Fruit fly (Drosophila melanogaster) whole organism, embryonic: ENCODE data around the gene Helz.

Source experiments
- Abd-B ChIP-seq: fragments of 200-800 bp; sonication (Bioruptor generic); optimal IDR thresholded peaks from 2 replicates; lab custom pipeline; 2018; ENCODE audit warnings: missing biosample characterization, mild to moderate bottlenecking, missing genetic modification characterization, moderate library complexity
- CG13287 ChIP-seq: fragments of 200-800 bp; sonication (Bioruptor generic); IDR thresholded peaks from 2 replicates; pipeline ENCODE4 v1.3.6; 2022; ENCODE audit warnings: missing biosample characterization, missing genetic modification characterization; ENCODE audit not compliant: partially characterized antibody
- CG13296 ChIP-seq: fragments of 200-800 bp; sonication (Bioruptor generic); optimal IDR thresholded peaks from 3 replicates; lab custom pipeline; 2018; ENCODE audit warnings: missing biosample characterization, mild to moderate bottlenecking, missing genetic modification characterization
- CG14710 ChIP-seq: fragments of 200-800 bp; sonication (Bioruptor generic); optimal IDR thresholded peaks from 3 replicates; lab custom pipeline; 2019; ENCODE audit warnings: missing biosample characterization, mild to moderate bottlenecking, missing genetic modification characterization, moderate library complexity
- CG15696 ChIP-seq: fragments of 200-800 bp; sonication (Bioruptor generic); optimal IDR thresholded peaks from 2 replicates; lab custom pipeline; 2019; ENCODE audit warnings: missing biosample characterization, mild to moderate bottlenecking, missing genetic modification characterization, moderate library complexity
- CG16779 ChIP-seq: fragments of 200-800 bp; sonication (Bioruptor generic); IDR thresholded peaks from 2 replicates; pipeline ENCODE4 v1.3.6; 2022; ENCODE audit warnings: missing biosample characterization, missing genetic modification characterization
- CG16813 ChIP-seq: fragments of 200-800 bp; sonication (Bioruptor generic); IDR thresholded peaks from 3 replicates; pipeline ENCODE4 v1.3.6; 2022; ENCODE audit warnings: missing biosample characterization, missing genetic modification characterization; ENCODE audit not compliant: partially characterized antibody
- CG17186 ChIP-seq: fragments of 200-800 bp; sonication (Bioruptor generic); optimal IDR thresholded peaks from 3 replicates; lab custom pipeline; 2017; ENCODE audit warnings: missing biosample characterization, missing genetic modification reagents, missing genetic modification characterization
- CG17361 ChIP-seq: fragments of 200-800 bp; sonication (Bioruptor generic); IDR thresholded peaks from 3 replicates; pipeline ENCODE4 v1.3.6; 2022; ENCODE audit warnings: missing biosample characterization, missing genetic modification characterization
- CG17612 ChIP-seq: fragments of 200-800 bp; sonication (Bioruptor generic); IDR thresholded peaks from 2 replicates; pipeline ENCODE4 v1.3.6; 2022; ENCODE audit warnings: missing biosample characterization, missing genetic modification characterization
- CG17802 ChIP-seq: fragments of 200-800 bp; sonication (Bioruptor generic); optimal IDR thresholded peaks from 2 replicates; lab custom pipeline; 2018; ENCODE audit warnings: missing biosample characterization, mild to moderate bottlenecking, missing genetic modification characterization, moderate library complexity
- CG2199 ChIP-seq: fragments of 200-800 bp; sonication (Bioruptor generic); IDR thresholded peaks from 3 replicates; pipeline ENCODE4 v1.3.6; 2022; ENCODE audit warnings: missing biosample characterization, missing genetic modification characterization
- CG31224 ChIP-seq: fragments of 200-800 bp; sonication (Bioruptor generic); IDR thresholded peaks from 2 replicates; pipeline ENCODE4 v1.3.6; 2022; ENCODE audit warnings: missing biosample characterization, missing genetic modification characterization
- CG33213 ChIP-seq: fragments of 200-800 bp; sonication (Bioruptor generic); optimal IDR thresholded peaks from 3 replicates; lab custom pipeline; 2016; ENCODE audit warnings: missing biosample characterization, missing genetic modification characterization
- CG34422 ChIP-seq: fragments of 200-800 bp; sonication (Bioruptor generic); IDR thresholded peaks from 3 replicates; pipeline ENCODE4 v1.3.6; 2022; ENCODE audit warnings: missing biosample characterization, missing genetic modification characterization
- CG4282 ChIP-seq: fragments of 200-800 bp; sonication (Bioruptor generic); optimal IDR thresholded peaks from 2 replicates; lab custom pipeline; 2016; ENCODE audit warnings: missing biosample characterization, missing genetic modification characterization
- CG43689 ChIP-seq: fragments of 200-800 bp; sonication (Bioruptor generic); IDR thresholded peaks from 2 replicates; pipeline ENCODE4 v1.3.6; 2022; ENCODE audit warnings: missing biosample characterization, missing genetic modification characterization
- CG4820 ChIP-seq: fragments of 200-800 bp; sonication (Bioruptor generic); optimal IDR thresholded peaks from 3 replicates; lab custom pipeline; 2016; ENCODE audit warnings: missing biosample characterization, missing genetic modification characterization
- CG7372 ChIP-seq: fragments of 200-800 bp; sonication (Bioruptor generic); IDR thresholded peaks from 2 replicates; pipeline ENCODE4 v1.3.6; 2022; ENCODE audit warnings: missing biosample characterization, missing genetic modification characterization
- CG8281 ChIP-seq: fragments of 200-800 bp; sonication (Bioruptor generic); optimal IDR thresholded peaks from 2 replicates; lab custom pipeline; 2018; ENCODE audit warnings: missing biosample characterization, mild to moderate bottlenecking, missing genetic modification characterization, moderate library complexity
- CkIIα-i1 ChIP-seq: fragments of 200-800 bp; sonication (Bioruptor generic); IDR thresholded peaks from 2 replicates; pipeline ENCODE4 v1.3.6; 2022; ENCODE audit warnings: missing biosample characterization, missing genetic modification characterization
- Dad ChIP-seq: fragments of 200-800 bp; sonication (Bioruptor generic); optimal IDR thresholded peaks from 3 replicates; lab custom pipeline; 2016; ENCODE audit warnings: missing biosample characterization, missing genetic modification characterization
- Drgx ChIP-seq: fragments of 200-800 bp; sonication (Bioruptor generic); IDR thresholded peaks from 2 replicates; pipeline ENCODE4 v1.3.6; 2022; ENCODE audit warnings: missing biosample characterization, missing genetic modification characterization
- Fer3 ChIP-seq: fragments of 200-800 bp; sonication (Bioruptor generic); optimal IDR thresholded peaks from 2 replicates; lab custom pipeline; 2018; ENCODE audit warnings: missing biosample characterization, mild to moderate bottlenecking, missing genetic modification characterization, moderate library complexity
- H15 ChIP-seq: fragments of 200-800 bp; sonication (Bioruptor generic); IDR thresholded peaks from 3 replicates; pipeline ENCODE4 v1.3.6; 2022; ENCODE audit warnings: missing biosample characterization, missing genetic modification characterization
- Jarid2 ChIP-seq: fragments of 200-800 bp; sonication (Bioruptor generic); optimal IDR thresholded peaks from 3 replicates; lab custom pipeline; 2017; ENCODE audit warnings: mild to moderate bottlenecking, missing biosample characterization, missing genetic modification reagents, missing genetic modification characterization
- Max ChIP-seq: fragments of 200-800 bp; sonication (Bioruptor generic); optimal IDR thresholded peaks from 2 replicates; lab custom pipeline; 2016; ENCODE audit warnings: missing biosample characterization, mild to moderate bottlenecking, missing genetic modification characterization
- Mes4 ChIP-seq: fragments of 200-800 bp; sonication (Bioruptor generic); optimal IDR thresholded peaks from 2 replicates; lab custom pipeline; 2016; ENCODE audit warnings: missing biosample characterization, missing genetic modification characterization
- Ptx1 ChIP-seq: fragments of 200-800 bp; sonication (Bioruptor generic); IDR thresholded peaks from 2 replicates; pipeline ENCODE4 v1.3.6; 2022; ENCODE audit warnings: missing biosample characterization, missing genetic modification characterization
- Sox100B ChIP-seq: fragments of 200-800 bp; sonication (Bioruptor generic); optimal IDR thresholded peaks from 3 replicates; lab custom pipeline; 2018; ENCODE audit warnings: missing biosample characterization, mild to moderate bottlenecking, missing genetic modification characterization
- Sry-β ChIP-seq: fragments of 200-800 bp; sonication (Bioruptor generic); optimal IDR thresholded peaks from 2 replicates; lab custom pipeline; 2018; ENCODE audit warnings: missing biosample characterization, mild to moderate bottlenecking, missing genetic modification characterization, moderate library complexity
- YL-1 ChIP-seq: fragments of 200-800 bp; sonication (Bioruptor generic); optimal IDR thresholded peaks from 3 replicates; lab custom pipeline; 2017; ENCODE audit warnings: missing biosample characterization, mild to moderate bottlenecking, missing genetic modification characterization
- bcd ChIP-seq: fragments of 200-800 bp; sonication (Bioruptor generic); optimal IDR thresholded peaks from 2 replicates; lab custom pipeline; 2017; ENCODE audit warnings: missing biosample characterization, mild to moderate bottlenecking, missing genetic modification characterization
- cato ChIP-seq: fragments of 200-800 bp; sonication (Bioruptor generic); optimal IDR thresholded peaks from 2 replicates; lab custom pipeline; 2016; ENCODE audit warnings: missing biosample characterization, missing genetic modification characterization, borderline replicate concordance
- cg ChIP-seq: fragments of 200-800 bp; sonication (Bioruptor generic); optimal IDR thresholded peaks from 3 replicates; lab custom pipeline; 2019; ENCODE audit warnings: missing biosample characterization, mild to moderate bottlenecking, missing genetic modification characterization, moderate library complexity
- chif ChIP-seq, 2 experiments: fragments of 200-800 bp; sonication (Bioruptor generic); optimal IDR thresholded peaks; 3 replicates each; lab custom pipeline; 2016; ENCODE audit warnings: missing biosample characterization in 2 of 2, missing genetic modification characterization in 2 of 2
- da ChIP-seq: fragments of 200-800 bp; sonication (Bioruptor generic); optimal IDR thresholded peaks from 2 replicates; lab custom pipeline; 2016; ENCODE audit warnings: missing biosample characterization, missing genetic modification characterization
- en ChIP-seq: fragments of 200-800 bp; sonication (Bioruptor generic); optimal IDR thresholded peaks from 2 replicates; lab custom pipeline; 2016; ENCODE audit warnings: missing biosample characterization, missing genetic modification characterization
- ewg ChIP-seq: fragments of 200-800 bp; sonication (Bioruptor generic); optimal IDR thresholded peaks from 3 replicates; lab custom pipeline; 2017; ENCODE audit warnings: mild to moderate bottlenecking, missing biosample characterization, missing genetic modification reagents, missing genetic modification characterization
- fd96Cb ChIP-seq: fragments of 200-800 bp; sonication (Bioruptor generic); optimal IDR thresholded peaks from 2 replicates; lab custom pipeline; 2018; ENCODE audit warnings: missing biosample characterization, mild to moderate bottlenecking, missing genetic modification characterization, moderate library complexity
- hb ChIP-seq: fragments of 200-800 bp; sonication (Bioruptor generic); IDR thresholded peaks from 3 replicates; pipeline ENCODE4 v1.3.6; 2022; ENCODE audit warnings: missing biosample characterization, missing genetic modification characterization; ENCODE audit not compliant: partially characterized antibody
- luna ChIP-seq: fragments of 200-800 bp; sonication (Bioruptor generic); optimal IDR thresholded peaks from 2 replicates; lab custom pipeline; 2016; ENCODE audit warnings: missing biosample characterization, missing genetic modification characterization
- pb ChIP-seq: fragments of 200-800 bp; sonication (Bioruptor generic); optimal IDR thresholded peaks from 3 replicates; lab custom pipeline; 2016; ENCODE audit warnings: missing biosample characterization, missing genetic modification characterization
- pho ChIP-seq: fragments of 200-800 bp; sonication (Bioruptor generic); optimal IDR thresholded peaks from 2 replicates; lab custom pipeline; 2016; ENCODE audit warnings: missing biosample characterization, missing genetic modification characterization
- sc ChIP-seq, 3 experiments: fragments of >200 bp in 2 of 3; fragments of 200-800 bp in 1 of 3; sonication (Bioruptor generic) in 1 of 3; optimal IDR thresholded peaks; 2 replicates in 2 of 3; 3 replicates in 1 of 3; lab custom pipeline; 2017; ENCODE audit warnings: mild to moderate bottlenecking in 1 of 3, missing biosample characterization in 1 of 3, missing genetic modification characterization in 1 of 3, missing genetic modification reagents in 1 of 3
- schlank ChIP-seq: fragments of 200-800 bp; sonication (Bioruptor generic); optimal IDR thresholded peaks from 2 replicates; lab custom pipeline; 2018; ENCODE audit warnings: missing biosample characterization, mild to moderate bottlenecking, missing genetic modification characterization
- vfl ChIP-seq: fragments of 200-800 bp; sonication (Bioruptor generic); optimal IDR thresholded peaks from 2 replicates; lab custom pipeline; 2016; ENCODE audit warnings: missing biosample characterization, missing genetic modification characterization
- zfh2 ChIP-seq: fragments of 200-800 bp; sonication (Bioruptor generic); optimal IDR thresholded peaks from 2 replicates; lab custom pipeline; 2016; ENCODE audit warnings: missing biosample characterization, missing genetic modification characterization

The Helz gene

DNA sequence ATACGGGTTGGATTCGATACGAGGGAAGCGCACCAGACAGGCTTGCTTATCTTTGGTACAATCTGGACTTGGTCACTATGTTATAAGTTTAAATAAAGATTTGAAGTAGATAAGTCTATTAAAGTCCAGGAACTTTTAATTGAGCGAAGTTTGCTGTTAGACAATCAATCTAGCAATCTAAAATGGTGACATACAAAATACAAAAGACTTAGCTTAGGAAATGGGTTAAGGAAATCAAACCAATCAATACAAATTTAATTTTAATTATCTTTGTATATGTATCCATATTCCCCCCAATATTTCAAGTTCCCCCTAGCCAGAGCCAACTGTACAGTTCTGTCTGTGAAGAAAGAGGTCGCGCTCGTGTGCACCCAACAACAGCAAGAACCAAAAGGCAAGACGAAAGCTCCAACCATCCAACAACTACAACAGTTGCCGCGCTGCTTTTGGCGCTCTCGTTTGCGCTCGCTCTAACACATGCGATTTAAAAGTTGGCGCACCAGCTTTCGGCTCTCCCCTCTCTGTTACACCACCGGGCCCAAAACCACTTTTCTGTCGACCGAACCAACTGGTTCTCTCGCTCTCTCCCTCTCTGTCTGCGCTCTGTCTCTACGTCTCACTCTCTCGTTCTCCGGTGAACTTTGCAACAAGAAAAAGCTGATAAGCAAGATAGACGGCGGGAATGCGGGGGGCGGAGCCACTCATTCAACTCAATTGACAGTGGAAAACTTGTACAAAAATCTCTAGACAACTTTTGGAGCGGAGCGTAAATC, 33.6 kb upstream of the Helz start (continued):
- TF ChIP-seq vfl (peak; percentile 76), cato (GFP tag; lab: Kevin White, UChicago) (peak; percentile 77), CG4820 (GFP tag; lab: Kevin White, UChicago) (peak; percentile 83), Sry-β (GFP tag; lab: Kevin White, UChicago) (no peak), CG4282 (GFP tag; lab: Kevin White, UChicago) (no peak), CG8281 (tag; lab: Kevin White, UChicago) (peak; percentile 76), CG17612 (no peak), CG17361 (GFP tag; lab: Robert Waterston, UW) (peak; percentile 97), cg (GFP tag; lab: Kevin White, UChicago) (peak; percentile 63), zfh2 (GFP tag; lab: Kevin White, UChicago) (peak; percentile 82), CG31224 (GFP tag; lab: Robert Waterston, UW) (peak; percentile 70), Jarid2 (GFP tag; lab: Kevin White, UChicago) (no peak), CG13296 (GFP tag; lab: Kevin White, UChicago) (peak; percentile 86), Drgx (GFP tag; lab: Robert Waterston, UW) (peak; percentile 84), CG17186 (GFP tag; lab: Kevin White, UChicago) (no peak), CG16813 (GFP tag; lab: Robert Waterston, UW) (no peak), Mes4 (GFP tag; lab: Kevin White, UChicago) (peak; percentile 55), CG17802 (no peak), CG13287 (peak; percentile 47; the same call in 1 of the 2 replicates), ewg (GFP tag; lab: Kevin White, UChicago) (peak; percentile 57), CG7372 (GFP tag; lab: Robert Waterston, UW) (peak; percentile 86), CG15696 (tag; lab: Kevin White, UChicago) (peak; percentile 56), CG33213 (peak; percentile 39), chif (GFP tag; optimal IDR thresholded peaks at IDR 0.05; lab: Kevin White, UChicago) (peak; percentile 36 to 75), CG14710 (peak; percentile 70), bcd (peak; percentile 89), CG43689 (peak; percentile 54), Dad (GFP tag; lab: Kevin White, UChicago) (peak; percentile 31), CG2199 (GFP tag; lab: Robert Waterston, UW) (no peak), pho (GFP tag; lab: Kevin White, UChicago) (peak; percentile 77), CkIIα-i1 (no peak), CG34422 (GFP tag; lab: Robert Waterston, UW) (peak; percentile 67; the same call in 2 of the 3 replicates), Sox100B (GFP tag; lab: Kevin White, UChicago) (peak; percentile 95), CG16779 (GFP tag; lab: Robert Waterston, UW) (0 out of 2 replicates have a peak, but pooled peaks have one; percentile 41), schlank (peak; percentile 52), YL-1 (GFP tag; lab: Kevin White, UChicago) (peak; percentile 0), Abd-B (GFP tag; lab: Kevin White, UChicago) (peak; percentile 89), da (GFP tag; lab: Kevin White, UChicago) (no peak), pb (GFP tag; lab: Kevin White, UChicago) (no peak), Fer3 (tag; lab: Kevin White, UChicago) (peak; percentile 86), luna (peak; percentile 61), hb (GFP tag; lab: Robert Waterston, UW) (no peak), Max (peak; percentile 82), sc (optimal IDR thresholded peaks at IDR 0.05; lab: Kevin White, UChicago) (no peak), sc (GFP tag; optimal IDR thresholded peaks at IDR 0.05; lab: Kevin White, UChicago) (peak; percentile 43), Ptx1 (peak; percentile 90), H15 (GFP tag; lab: Robert Waterston, UW) (peak; percentile 80), fd96Cb (tag; lab: Kevin White, UChicago) (peak; percentile 88), en (GFP tag; lab: Kevin White, UChicago) (no peak)
